Worm (Caenorhabditis elegans): ENCODE data around the gene F44G4.5.

ce11 chrII:9024312-9024711 is 24.1 kb upstream of the F44G4.5 start:
- no peak for TF ChIP-seq D1046.2 (GFP tag; IDR thresholded peaks at IDR 0.05)
- no peak for TF ChIP-seq nhr-25 (tag; optimal IDR thresholded peaks at IDR 0.05; ENCODE audit: borderline replicate concordance, insufficient read depth)
- TF ChIP-seq fos-1 (tag; optimal IDR thresholded peaks at IDR 0.05), result no peak
- no peak for TF ChIP-seq nhr-11 (tag; optimal IDR thresholded peaks at IDR 0.05)
- no peak for TF ChIP-seq mdl-1 (tag; optimal IDR thresholded peaks at IDR 0.05)
- no peak for TF ChIP-seq spr-1 (tag; optimal IDR thresholded peaks at IDR 0.05)
- TF ChIP-seq duxl-1 (tag; optimal IDR thresholded peaks at IDR 0.05; ENCODE audit: poor library complexity), result no peak
- no peak for TF ChIP-seq R02D3.7 (tag; optimal IDR thresholded peaks at IDR 0.05)
- TF ChIP-seq skn-1 (tag; optimal IDR thresholded peaks at IDR 0.05), result no peak
- TF ChIP-seq ceh-82 (tag; optimal IDR thresholded peaks at IDR 0.05), result no peak

All from whole organism, L4 larva.